Fruit fly (Drosophila melanogaster) whole organism, embryonic: ENCODE results near the gene CheA75a.

Source experiments
- Asciz ChIP-seq: fragments of 200-800 bp; sonication (Bioruptor generic); optimal IDR thresholded peaks from 2 replicates; lab custom pipeline; 2017; ENCODE audit warnings: missing biosample characterization, mild to moderate bottlenecking, missing genetic modification characterization, missing genetic modification reagents
- B-H1 ChIP-seq: fragments of 200-800 bp; sonication (Bioruptor generic); IDR thresholded peaks from 3 replicates; pipeline ENCODE4 v1.3.6; 2022; ENCODE audit warnings: missing biosample characterization, missing genetic modification characterization
- CG10147 ChIP-seq: fragments of 200-800 bp; sonication (Bioruptor generic); optimal IDR thresholded peaks from 2 replicates; lab custom pipeline; 2019; ENCODE audit warnings: missing biosample characterization, mild to moderate bottlenecking, missing genetic modification characterization, moderate library complexity
- CG10267 ChIP-seq: fragments of 200-800 bp; sonication (Bioruptor generic); optimal IDR thresholded peaks from 2 replicates; lab custom pipeline; 2018; ENCODE audit warnings: missing biosample characterization, mild to moderate bottlenecking, missing genetic modification characterization, moderate library complexity
- CG10462 ChIP-seq: fragments of 200-800 bp; sonication (Bioruptor generic); optimal IDR thresholded peaks from 2 replicates; lab custom pipeline; 2016; ENCODE audit warnings: missing biosample characterization, missing genetic modification characterization
- CG11085 ChIP-seq: fragments of 200-800 bp; sonication (Bioruptor generic); IDR thresholded peaks from 2 replicates; pipeline ENCODE4 v1.3.6; 2022; ENCODE audit warnings: missing biosample characterization, missing genetic modification characterization
- CG12769 ChIP-seq: fragments of 200-800 bp; sonication (Bioruptor generic); optimal IDR thresholded peaks from 2 replicates; lab custom pipeline; 2019; ENCODE audit warnings: missing biosample characterization, mild to moderate bottlenecking, missing genetic modification characterization, moderate library complexity
- CG13123 ChIP-seq: fragments of 200-800 bp; sonication (Bioruptor generic); optimal IDR thresholded peaks from 2 replicates; lab custom pipeline; 2016; ENCODE audit warnings: missing biosample characterization, missing genetic modification characterization
- CG13424 ChIP-seq: fragments of 200-800 bp; sonication (Bioruptor generic); optimal IDR thresholded peaks from 2 replicates; lab custom pipeline; 2019; ENCODE audit warnings: missing biosample characterization, mild to moderate bottlenecking, missing genetic modification characterization, moderate library complexity
- CG14667 ChIP-seq: fragments of 200-800 bp; sonication (Bioruptor generic); IDR thresholded peaks from 2 replicates; pipeline ENCODE4 v1.3.6; 2022; ENCODE audit warnings: missing biosample characterization, missing genetic modification characterization
- CG15514 ChIP-seq: fragments of 200-800 bp; sonication (Bioruptor generic); optimal IDR thresholded peaks from 3 replicates; lab custom pipeline; 2017; ENCODE audit warnings: missing biosample characterization, missing genetic modification characterization, mild to moderate bottlenecking, moderate library complexity, missing genetic modification reagents
- CG1647 ChIP-seq: fragments of 200-800 bp; sonication (Bioruptor generic); optimal IDR thresholded peaks from 3 replicates; lab custom pipeline; 2016; ENCODE audit warnings: missing biosample characterization, missing genetic modification characterization
- CG17186 ChIP-seq: fragments of 200-800 bp; sonication (Bioruptor generic); optimal IDR thresholded peaks from 3 replicates; lab custom pipeline; 2017; ENCODE audit warnings: missing biosample characterization, missing genetic modification reagents, missing genetic modification characterization
- CG1832 ChIP-seq: fragments of 200-800 bp; sonication (Bioruptor generic); optimal IDR thresholded peaks from 2 replicates; lab custom pipeline; 2017; ENCODE audit warnings: missing biosample characterization, mild to moderate bottlenecking, missing genetic modification characterization, inconsistent platforms
- CG2875 ChIP-seq: fragments of 200-800 bp; sonication (Bioruptor generic); optimal IDR thresholded peaks from 2 replicates; lab custom pipeline; 2017; ENCODE audit warnings: missing biosample characterization, mild to moderate bottlenecking, missing genetic modification characterization, missing genetic modification reagents
- CG31224 ChIP-seq: fragments of 200-800 bp; sonication (Bioruptor generic); IDR thresholded peaks from 2 replicates; pipeline ENCODE4 v1.3.6; 2022; ENCODE audit warnings: missing biosample characterization, missing genetic modification characterization
- CG32532 ChIP-seq: fragments of 200-800 bp; sonication (Bioruptor generic); IDR thresholded peaks from 2 replicates; pipeline ENCODE4 v1.3.6; 2022; ENCODE audit warnings: missing biosample characterization, missing genetic modification characterization
- CG32772 ChIP-seq: fragments of 200-800 bp; sonication (Bioruptor generic); IDR thresholded peaks from 2 replicates; pipeline ENCODE4 v1.3.6; 2022; ENCODE audit warnings: missing biosample characterization, missing genetic modification characterization
- CG4282 ChIP-seq: fragments of 200-800 bp; sonication (Bioruptor generic); optimal IDR thresholded peaks from 2 replicates; lab custom pipeline; 2016; ENCODE audit warnings: missing biosample characterization, missing genetic modification characterization
- CG6791 ChIP-seq: fragments of 200-800 bp; sonication (Bioruptor generic); IDR thresholded peaks from 3 replicates; pipeline ENCODE4 v1.3.6; 2022; ENCODE audit warnings: missing biosample characterization, missing genetic modification characterization; ENCODE audit not compliant: partially characterized antibody
- CG7556 ChIP-seq: fragments of 200-800 bp; sonication (Bioruptor generic); optimal IDR thresholded peaks from 2 replicates; lab custom pipeline; 2017; ENCODE audit warnings: missing biosample characterization, mild to moderate bottlenecking, missing genetic modification characterization
- CG9932 ChIP-seq: fragments of 200-800 bp; sonication (Bioruptor generic); IDR thresholded peaks from 2 replicates; pipeline ENCODE4 v1.3.6; 2022; ENCODE audit warnings: missing biosample characterization, missing genetic modification characterization
- HmgZ ChIP-seq: fragments of 200-800 bp; sonication (Bioruptor generic); optimal IDR thresholded peaks from 2 replicates; lab custom pipeline; 2018; ENCODE audit warnings: missing biosample characterization, mild to moderate bottlenecking, missing genetic modification characterization
- Hr78 ChIP-seq, 2 experiments: fragments of 200-800 bp in 1 of 2; fragments of >200 bp in 1 of 2; sonication (Bioruptor generic) in 1 of 2; optimal IDR thresholded peaks; 2 replicates each; lab custom pipeline; 2017 to 2019; ENCODE audit warnings: missing biosample characterization in 2 of 2, missing genetic modification characterization in 2 of 2, mild to moderate bottlenecking in 1 of 2, moderate library complexity in 1 of 2
- Med ChIP-seq: fragments of 200-800 bp; sonication (Bioruptor generic); peaks from one replicate; lab custom pipeline; 2016; ENCODE audit warnings: missing biosample characterization, missing genetic modification characterization, mild to moderate bottlenecking, inconsistent platforms, moderate library complexity
- Mes4 ChIP-seq: fragments of 200-800 bp; sonication (Bioruptor generic); optimal IDR thresholded peaks from 2 replicates; lab custom pipeline; 2016; ENCODE audit warnings: missing biosample characterization, missing genetic modification characterization
- Oaz ChIP-seq: fragments of 200-800 bp; sonication (Bioruptor generic); IDR thresholded peaks from 2 replicates; pipeline ENCODE4 v1.3.6; 2022; ENCODE audit warnings: missing biosample characterization, missing genetic modification characterization
- PHDP ChIP-seq: fragments of 200-800 bp; sonication (Bioruptor generic); optimal IDR thresholded peaks from 3 replicates; lab custom pipeline; 2018; ENCODE audit warnings: missing biosample characterization, mild to moderate bottlenecking, missing genetic modification characterization, moderate library complexity
- Ptx1 ChIP-seq: fragments of 200-800 bp; sonication (Bioruptor generic); IDR thresholded peaks from 2 replicates; pipeline ENCODE4 v1.3.6; 2022; ENCODE audit warnings: missing biosample characterization, missing genetic modification characterization
- Spps ChIP-seq: fragments of 200-800 bp; sonication (Bioruptor generic); optimal IDR thresholded peaks from 2 replicates; lab custom pipeline; 2018; ENCODE audit warnings: missing biosample characterization, mild to moderate bottlenecking, missing genetic modification characterization
- Sry-δ ChIP-seq: fragments of 200-800 bp; sonication (Bioruptor generic); optimal IDR thresholded peaks from 2 replicates; lab custom pipeline; 2016; ENCODE audit warnings: missing biosample characterization, missing genetic modification characterization
- Xrp1 ChIP-seq: fragments of 200-800 bp; sonication (Bioruptor generic); IDR thresholded peaks from 2 replicates; pipeline ENCODE4 v1.3.6; 2022; ENCODE audit warnings: missing biosample characterization, missing genetic modification characterization
- YL-1 ChIP-seq: fragments of 200-800 bp; sonication (Bioruptor generic); optimal IDR thresholded peaks from 3 replicates; lab custom pipeline; 2017; ENCODE audit warnings: missing biosample characterization, mild to moderate bottlenecking, missing genetic modification characterization
- bcd ChIP-seq: fragments of 200-800 bp; sonication (Bioruptor generic); optimal IDR thresholded peaks from 2 replicates; lab custom pipeline; 2017; ENCODE audit warnings: missing biosample characterization, mild to moderate bottlenecking, missing genetic modification characterization
- da ChIP-seq: fragments of 200-800 bp; sonication (Bioruptor generic); optimal IDR thresholded peaks from 2 replicates; lab custom pipeline; 2016; ENCODE audit warnings: missing biosample characterization, missing genetic modification characterization
- danr ChIP-seq: fragments of 200-800 bp; sonication (Bioruptor generic); IDR thresholded peaks from 2 replicates; pipeline ENCODE4 v1.3.6; 2022; ENCODE audit warnings: missing biosample characterization, missing genetic modification characterization
- esg ChIP-seq: fragments of 200-800 bp; sonication (Bioruptor generic); conservative IDR thresholded peaks from 2 replicates; pipeline ENCODE4 v1.3.6; 2022; ENCODE audit warnings: missing biosample characterization, missing genetic modification characterization
- ewg ChIP-seq: fragments of 200-800 bp; sonication (Bioruptor generic); optimal IDR thresholded peaks from 3 replicates; lab custom pipeline; 2017; ENCODE audit warnings: mild to moderate bottlenecking, missing biosample characterization, missing genetic modification reagents, missing genetic modification characterization
- hb ChIP-seq: fragments of 200-800 bp; sonication (Bioruptor generic); IDR thresholded peaks from 3 replicates; pipeline ENCODE4 v1.3.6; 2022; ENCODE audit warnings: missing biosample characterization, missing genetic modification characterization; ENCODE audit not compliant: partially characterized antibody
- klu ChIP-seq: fragments of 200-800 bp; sonication (Bioruptor generic); IDR thresholded peaks from 2 replicates; pipeline ENCODE4 v1.3.6; 2022; ENCODE audit warnings: missing biosample characterization, missing genetic modification characterization
- lmd ChIP-seq: fragments of 200-800 bp; sonication (Bioruptor generic); IDR thresholded peaks from 2 replicates; pipeline ENCODE4 v1.3.6; 2022; ENCODE audit warnings: missing biosample characterization, missing genetic modification characterization
- luna ChIP-seq: fragments of 200-800 bp; sonication (Bioruptor generic); optimal IDR thresholded peaks from 2 replicates; lab custom pipeline; 2016; ENCODE audit warnings: missing biosample characterization, missing genetic modification characterization
- org-1 ChIP-seq: fragments of 200-800 bp; sonication (Bioruptor generic); optimal IDR thresholded peaks from 2 replicates; lab custom pipeline; 2017; ENCODE audit warnings: missing biosample characterization, missing genetic modification characterization
- pb ChIP-seq: fragments of 200-800 bp; sonication (Bioruptor generic); optimal IDR thresholded peaks from 3 replicates; lab custom pipeline; 2016; ENCODE audit warnings: missing biosample characterization, missing genetic modification characterization
- peb ChIP-seq: fragments of 200-800 bp; sonication (Bioruptor generic); IDR thresholded peaks from 2 replicates; pipeline ENCODE4 v1.3.6; 2022; ENCODE audit warnings: missing biosample characterization, missing genetic modification characterization
- pros ChIP-seq: fragments of 200-800 bp; sonication (Bioruptor generic); optimal IDR thresholded peaks from 3 replicates; lab custom pipeline; 2019; ENCODE audit warnings: missing biosample characterization, mild to moderate bottlenecking, missing genetic modification characterization, moderate library complexity
- sob ChIP-seq: fragments of 200-800 bp; sonication (Bioruptor generic); IDR thresholded peaks from 2 replicates; pipeline ENCODE4 v1.3.6; 2022; ENCODE audit warnings: missing biosample characterization, missing genetic modification characterization
- stc ChIP-seq: fragments of 200-800 bp; sonication (Bioruptor generic); IDR thresholded peaks from 2 replicates; pipeline ENCODE4 v1.3.6; 2022; ENCODE audit warnings: missing biosample characterization, missing genetic modification characterization
- toy ChIP-seq: fragments of 200-800 bp; sonication (Bioruptor generic); IDR thresholded peaks from 2 replicates; pipeline ENCODE4 v1.3.6; 2022; ENCODE audit warnings: missing biosample characterization, missing genetic modification characterization
- unpg ChIP-seq: fragments of 200-800 bp; sonication (Bioruptor generic); optimal IDR thresholded peaks from 3 replicates; lab custom pipeline; 2018; ENCODE audit warnings: missing biosample characterization, mild to moderate bottlenecking, missing genetic modification characterization, moderate library complexity
- zen ChIP-seq: fragments of 200-800 bp; sonication (Bioruptor generic); optimal IDR thresholded peaks from 3 replicates; lab custom pipeline; 2018; ENCODE audit warnings: missing biosample characterization, mild to moderate bottlenecking, missing genetic modification characterization, moderate library complexity

Gene CheA75a

dm6 chr3L:18215669-18216068, 36.2 kb upstream of the CheA75a start (continued):
- no peak for TF ChIP-seq hb (GFP tag; lab: Robert Waterston, UW)
- no peak; the same call in 1 of the 2 replicates for TF ChIP-seq CG14667 (GFP tag; lab: Robert Waterston, UW)
- no peak for TF ChIP-seq pb (GFP tag; lab: Kevin White, UChicago)
- peak; percentile 59 for TF ChIP-seq peb (GFP tag; lab: Robert Waterston, UW)
- TF ChIP-seq Med (GFP tag; lab: Kevin White, UChicago), result peak; percentile 85
- peak; percentile 2 for TF ChIP-seq Sry-δ (GFP tag; lab: Kevin White, UChicago)
- TF ChIP-seq CG1832, result no peak
- peak; percentile 49 for TF ChIP-seq Ptx1 (GFP tag; lab: Robert Waterston, UW)
- TF ChIP-seq PHDP, result peak; percentile 24
- no peak; the same call in 1 of the 2 replicates for TF ChIP-seq CG32532 (GFP tag; lab: Robert Waterston, UW)
- 0 out of 2 replicates have a peak, but pooled peaks have one; percentile 18 for TF ChIP-seq klu
- TF ChIP-seq danr (GFP tag; lab: Robert Waterston, UW), result no peak
- peak; percentile 37 for TF ChIP-seq org-1 (GFP tag; lab: Kevin White, UChicago)
- no peak for TF ChIP-seq stc
- TF ChIP-seq B-H1 (GFP tag; lab: Robert Waterston, UW), result no peak
- TF ChIP-seq da (GFP tag; lab: Kevin White, UChicago), result no peak
- no peak for TF ChIP-seq esg
- TF ChIP-seq lmd (GFP tag; lab: Robert Waterston, UW), result peak; percentile 52
- TF ChIP-seq CG13123 (GFP tag; lab: Kevin White, UChicago), result peak; percentile 2
- peak; percentile 4 for TF ChIP-seq CG1647
- TF ChIP-seq CG6791 (GFP tag; lab: Robert Waterston, UW), result no peak
- TF ChIP-seq CG13424, result peak; percentile 24
- TF ChIP-seq Asciz (GFP tag; lab: Kevin White, UChicago), result no peak
- TF ChIP-seq CG12769 (tag; lab: Kevin White, UChicago), result peak; percentile 29
- TF ChIP-seq CG10147, result peak; percentile 26
- TF ChIP-seq Spps (tag; lab: Kevin White, UChicago), result peak; percentile 73
- TF ChIP-seq CG11085 (GFP tag; lab: Robert Waterston, UW), result no peak
- no peak for TF ChIP-seq Oaz (GFP tag; lab: Robert Waterston, UW)
- peak; percentile 36 for TF ChIP-seq Mes4
- TF ChIP-seq CG4282 (GFP tag; lab: Kevin White, UChicago), result no peak
- TF ChIP-seq luna (GFP tag; lab: Kevin White, UChicago), result no peak
- TF ChIP-seq bcd (GFP tag; lab: Kevin White, UChicago), result peak; percentile 43
- TF ChIP-seq zen (tag; lab: Kevin White, UChicago), result peak; percentile 81
- no peak for TF ChIP-seq sob
- no peak for TF ChIP-seq toy (GFP tag; lab: Robert Waterston, UW)
- no peak for TF ChIP-seq pros (GFP tag; lab: Kevin White, UChicago)
- TF ChIP-seq CG9932 (GFP tag; lab: Robert Waterston, UW), result no peak
- TF ChIP-seq Xrp1 (GFP tag; lab: Robert Waterston, UW), result peak; percentile 79
- peak; percentile 50 for TF ChIP-seq CG7556
- peak; percentile 25 for TF ChIP-seq CG2875 (GFP tag; lab: Kevin White, UChicago)
- peak; percentile 32; the same call in 1 of the 2 replicates for TF ChIP-seq CG31224 (GFP tag; lab: Robert Waterston, UW)
- no peak for TF ChIP-seq CG17186 (GFP tag; lab: Kevin White, UChicago)
- peak; percentile 71 for TF ChIP-seq CG10267 (tag; lab: Kevin White, UChicago)
- no peak for TF ChIP-seq YL-1
- no peak for TF ChIP-seq CG15514 (GFP tag; lab: Kevin White, UChicago)
- peak; percentile 68 for TF ChIP-seq unpg (GFP tag; lab: Kevin White, UChicago)
- TF ChIP-seq CG10462 (GFP tag; lab: Kevin White, UChicago), result no peak
- 0 out of 2 replicates have a peak, but pooled peaks have one; percentile 27 for TF ChIP-seq CG32772 (GFP tag; lab: Robert Waterston, UW)
- no peak for TF ChIP-seq ewg (GFP tag; lab: Kevin White, UChicago)
- no peak for TF ChIP-seq HmgZ
- no peak for TF ChIP-seq Hr78 (GFP tag; optimal IDR thresholded peaks at IDR 0.05; lab: Kevin White, UChicago)
